Fruit fly (Drosophila melanogaster) whole organism, embryonic: ENCODE data around the gene Atg2.

ENCODE experiments used
- Ada2b ChIP-seq: fragments of 200-800 bp; sonication (Bioruptor generic); IDR thresholded peaks from 2 replicates; pipeline ENCODE4 v1.3.6; 2022; ENCODE audit warnings: missing biosample characterization, missing genetic modification characterization
- Atf6 ChIP-seq: fragments of 200-800 bp; sonication (Bioruptor generic); IDR thresholded peaks from 2 replicates; pipeline ENCODE4 v1.3.6; 2022; ENCODE audit warnings: missing biosample characterization, missing genetic modification characterization
- B-H2 ChIP-seq: fragments of 200-800 bp; sonication (Bioruptor generic); optimal IDR thresholded peaks from 2 replicates; lab custom pipeline; 2018; ENCODE audit warnings: missing biosample characterization, mild to moderate bottlenecking, missing genetic modification characterization
- Bgb ChIP-seq: fragments of 200-800 bp; sonication (Bioruptor generic); IDR thresholded peaks from 2 replicates; pipeline ENCODE4 v1.3.6; 2022; ENCODE audit warnings: missing biosample characterization, missing genetic modification characterization; ENCODE audit not compliant: partially characterized antibody
- CG11456 ChIP-seq: fragments of 200-800 bp; sonication (Bioruptor generic); IDR thresholded peaks from 3 replicates; pipeline ENCODE4 v1.3.6; 2022; ENCODE audit warnings: missing biosample characterization, missing genetic modification characterization
- CG15011 ChIP-seq: fragments of 200-800 bp; sonication (Bioruptor generic); optimal IDR thresholded peaks from 3 replicates; lab custom pipeline; 2018; ENCODE audit warnings: missing biosample characterization, mild to moderate bottlenecking, missing genetic modification characterization
- CG15479 ChIP-seq: fragments of 200-800 bp; sonication (Bioruptor generic); optimal IDR thresholded peaks from 3 replicates; lab custom pipeline; 2019; ENCODE audit warnings: missing biosample characterization, mild to moderate bottlenecking, missing genetic modification characterization, moderate library complexity
- CG17359 ChIP-seq: fragments of 200-800 bp; sonication (Bioruptor generic); optimal IDR thresholded peaks from 3 replicates; lab custom pipeline; 2018; ENCODE audit warnings: missing biosample characterization, mild to moderate bottlenecking, missing genetic modification characterization, moderate library complexity
- CG2875 ChIP-seq: fragments of 200-800 bp; sonication (Bioruptor generic); optimal IDR thresholded peaks from 2 replicates; lab custom pipeline; 2017; ENCODE audit warnings: missing biosample characterization, mild to moderate bottlenecking, missing genetic modification characterization, missing genetic modification reagents
- CG30403 ChIP-seq: fragments of 200-800 bp; sonication (Bioruptor generic); optimal IDR thresholded peaks from 3 replicates; lab custom pipeline; 2016; ENCODE audit warnings: missing biosample characterization, missing genetic modification characterization
- CG4360 ChIP-seq: fragments of 200-800 bp; sonication (Bioruptor generic); IDR thresholded peaks from 2 replicates; pipeline ENCODE4 v1.3.6; 2022; ENCODE audit warnings: missing biosample characterization, missing genetic modification characterization
- CG6175 ChIP-seq: fragments of 200-800 bp; sonication (Bioruptor generic); IDR thresholded peaks from 3 replicates; pipeline ENCODE4 v1.3.6; 2022; ENCODE audit warnings: missing biosample characterization, missing genetic modification characterization
- CG7372 ChIP-seq: fragments of 200-800 bp; sonication (Bioruptor generic); IDR thresholded peaks from 2 replicates; pipeline ENCODE4 v1.3.6; 2022; ENCODE audit warnings: missing biosample characterization, missing genetic modification characterization
- CG7963 ChIP-seq: fragments of 200-800 bp; sonication (Bioruptor generic); IDR thresholded peaks from 3 replicates; pipeline ENCODE4 v1.3.6; 2022; ENCODE audit warnings: missing biosample characterization, missing genetic modification characterization; ENCODE audit not compliant: partially characterized antibody
- CG7987 ChIP-seq: fragments of 200-800 bp; sonication (Bioruptor generic); optimal IDR thresholded peaks from 2 replicates; lab custom pipeline; 2018; ENCODE audit warnings: missing biosample characterization, mild to moderate bottlenecking, missing genetic modification characterization, moderate library complexity
- CG8281 ChIP-seq: fragments of 200-800 bp; sonication (Bioruptor generic); optimal IDR thresholded peaks from 2 replicates; lab custom pipeline; 2018; ENCODE audit warnings: missing biosample characterization, mild to moderate bottlenecking, missing genetic modification characterization, moderate library complexity
- CG9797 ChIP-seq: fragments of 200-800 bp; sonication (Bioruptor generic); optimal IDR thresholded peaks from 3 replicates; lab custom pipeline; 2018; ENCODE audit warnings: missing biosample characterization, mild to moderate bottlenecking, missing genetic modification characterization
- CkIIα-i1 ChIP-seq: fragments of 200-800 bp; sonication (Bioruptor generic); IDR thresholded peaks from 2 replicates; pipeline ENCODE4 v1.3.6; 2022; ENCODE audit warnings: missing biosample characterization, missing genetic modification characterization
- Doc3 ChIP-seq: fragments of 200-800 bp; sonication (Bioruptor generic); IDR thresholded peaks from 3 replicates; pipeline ENCODE4 v1.3.6; 2022; ENCODE audit warnings: missing biosample characterization, missing genetic modification characterization; ENCODE audit not compliant: partially characterized antibody
- Dp ChIP-seq: fragments of 200-800 bp; sonication (Bioruptor generic); optimal IDR thresholded peaks from 2 replicates; lab custom pipeline; 2018; ENCODE audit warnings: missing biosample characterization, mild to moderate bottlenecking, missing genetic modification characterization, moderate library complexity
- Fer3 ChIP-seq: fragments of 200-800 bp; sonication (Bioruptor generic); optimal IDR thresholded peaks from 2 replicates; lab custom pipeline; 2018; ENCODE audit warnings: missing biosample characterization, mild to moderate bottlenecking, missing genetic modification characterization, moderate library complexity
- H2.0 ChIP-seq: fragments of 200-800 bp; sonication (Bioruptor generic); IDR thresholded peaks from 2 replicates; pipeline ENCODE4 v1.3.6; 2022; ENCODE audit warnings: missing biosample characterization, missing genetic modification characterization
- HLH54F ChIP-seq: fragments of 200-800 bp; sonication (Bioruptor generic); optimal IDR thresholded peaks from 3 replicates; lab custom pipeline; 2016; ENCODE audit warnings: missing biosample characterization, missing genetic modification characterization
- MESR4 ChIP-seq: fragments of 200-800 bp; sonication (Bioruptor generic); optimal IDR thresholded peaks from 2 replicates; lab custom pipeline; 2018; ENCODE audit warnings: missing biosample characterization, mild to moderate bottlenecking, missing genetic modification characterization, moderate library complexity
- Neu2 ChIP-seq: fragments of 200-800 bp; sonication (Bioruptor generic); optimal IDR thresholded peaks from 3 replicates; lab custom pipeline; 2016; ENCODE audit warnings: missing biosample characterization, missing genetic modification characterization, borderline replicate concordance
- Nf-YC ChIP-seq: fragments of 200-800 bp; optimal IDR thresholded peaks from 3 replicates; lab custom pipeline; 2019; ENCODE audit warnings: missing biosample characterization, mild to moderate bottlenecking, missing genetic modification characterization, moderate library complexity
- Oaz ChIP-seq: fragments of 200-800 bp; sonication (Bioruptor generic); IDR thresholded peaks from 2 replicates; pipeline ENCODE4 v1.3.6; 2022; ENCODE audit warnings: missing biosample characterization, missing genetic modification characterization
- Pdp1 ChIP-seq, 2 experiments: fragments of 200-800 bp; sonication (Bioruptor generic); optimal IDR thresholded peaks; 3 replicates each; lab custom pipeline; 2016; ENCODE audit warnings: missing biosample characterization in 2 of 2, missing genetic modification characterization in 2 of 2, mild to moderate bottlenecking in 1 of 2, moderate library complexity in 1 of 2
- Spps ChIP-seq: fragments of 200-800 bp; sonication (Bioruptor generic); optimal IDR thresholded peaks from 2 replicates; lab custom pipeline; 2018; ENCODE audit warnings: missing biosample characterization, mild to moderate bottlenecking, missing genetic modification characterization
- amos ChIP-seq: fragments of 200-800 bp; sonication (Bioruptor generic); IDR thresholded peaks from 2 replicates; pipeline ENCODE4 v1.3.6; 2022; ENCODE audit warnings: missing biosample characterization, missing genetic modification characterization; ENCODE audit not compliant: partially characterized antibody
- ase ChIP-seq: fragments of 200-800 bp; sonication (Bioruptor generic); IDR thresholded peaks from 3 replicates; pipeline ENCODE4 v1.3.6; 2022; ENCODE audit warnings: missing biosample characterization, missing genetic modification characterization
- az2 ChIP-seq: fragments of 200-800 bp; sonication (Bioruptor generic); optimal IDR thresholded peaks from 3 replicates; lab custom pipeline; 2016; ENCODE audit warnings: missing biosample characterization, missing genetic modification characterization
- bigmax ChIP-seq: fragments of 200-800 bp; sonication (Bioruptor generic); optimal IDR thresholded peaks from 2 replicates; lab custom pipeline; 2018; ENCODE audit warnings: missing biosample characterization, mild to moderate bottlenecking, missing genetic modification characterization
- br ChIP-seq: fragments of >200 bp; optimal IDR thresholded peaks from 2 replicates; lab custom pipeline; 2017
- chif ChIP-seq, 2 experiments: fragments of 200-800 bp; sonication (Bioruptor generic); optimal IDR thresholded peaks; 3 replicates each; lab custom pipeline; 2016; ENCODE audit warnings: missing biosample characterization in 2 of 2, missing genetic modification characterization in 2 of 2
- dan ChIP-seq: fragments of 200-800 bp; sonication (Bioruptor generic); IDR thresholded peaks from 2 replicates; pipeline ENCODE4 v1.3.6; 2022; ENCODE audit warnings: missing biosample characterization, missing genetic modification characterization
- esg ChIP-seq: fragments of 200-800 bp; sonication (Bioruptor generic); conservative IDR thresholded peaks from 2 replicates; pipeline ENCODE4 v1.3.6; 2022; ENCODE audit warnings: missing biosample characterization, missing genetic modification characterization
- ewg ChIP-seq: fragments of 200-800 bp; sonication (Bioruptor generic); optimal IDR thresholded peaks from 3 replicates; lab custom pipeline; 2017; ENCODE audit warnings: mild to moderate bottlenecking, missing biosample characterization, missing genetic modification reagents, missing genetic modification characterization
- grau ChIP-seq: fragments of 200-800 bp; optimal IDR thresholded peaks from 3 replicates; lab custom pipeline; 2019; ENCODE audit warnings: missing biosample characterization, mild to moderate bottlenecking, missing genetic modification characterization, moderate library complexity
- gro ChIP-seq: fragments of 200-800 bp; sonication (Bioruptor generic); optimal IDR thresholded peaks from 2 replicates; lab custom pipeline; 2016; ENCODE audit warnings: missing biosample characterization, missing genetic modification characterization
- her ChIP-seq: fragments of 200-800 bp; sonication (Bioruptor generic); optimal IDR thresholded peaks from 2 replicates; lab custom pipeline; 2016; ENCODE audit warnings: missing biosample characterization, missing genetic modification characterization
- kah ChIP-seq: fragments of 200-800 bp; sonication (Bioruptor generic); optimal IDR thresholded peaks from 2 replicates; lab custom pipeline; 2018; ENCODE audit warnings: missing biosample characterization, mild to moderate bottlenecking, missing genetic modification characterization
- lbe ChIP-seq: fragments of 200-800 bp; sonication (Bioruptor generic); optimal IDR thresholded peaks from 2 replicates; lab custom pipeline; 2016; ENCODE audit warnings: missing biosample characterization, mild to moderate bottlenecking, missing genetic modification characterization
- lmd ChIP-seq: fragments of 200-800 bp; sonication (Bioruptor generic); IDR thresholded peaks from 2 replicates; pipeline ENCODE4 v1.3.6; 2022; ENCODE audit warnings: missing biosample characterization, missing genetic modification characterization
- lov ChIP-seq, 2 experiments: fragments of 200-800 bp in 1 of 2; fragments of >200 bp in 1 of 2; sonication (Bioruptor generic) in 1 of 2; IDR thresholded peaks in 1 of 2; optimal IDR thresholded peaks in 1 of 2; 2 replicates in 1 of 2; 3 replicates in 1 of 2; pipeline versions ENCODE4 v1.3.6 to Lab custom; 2017 to 2022; ENCODE audit warnings: missing biosample characterization in 1 of 2, missing genetic modification characterization in 1 of 2
- slbo ChIP-seq: fragments of 200-800 bp; sonication (Bioruptor generic); IDR thresholded peaks from 2 replicates; pipeline ENCODE4 v1.3.6; 2022; ENCODE audit warnings: missing biosample characterization, missing genetic modification characterization
- sna ChIP-seq: fragments of 200-800 bp; sonication (Bioruptor generic); IDR thresholded peaks from 2 replicates; pipeline ENCODE4 v1.3.6; 2022; ENCODE audit warnings: missing biosample characterization, missing genetic modification characterization; ENCODE audit not compliant: partially characterized antibody
- sob ChIP-seq: fragments of 200-800 bp; sonication (Bioruptor generic); IDR thresholded peaks from 2 replicates; pipeline ENCODE4 v1.3.6; 2022; ENCODE audit warnings: missing biosample characterization, missing genetic modification characterization
- wdn ChIP-seq: fragments of 200-800 bp; sonication (Bioruptor generic); IDR thresholded peaks from 2 replicates; pipeline ENCODE4 v1.3.6; 2022; ENCODE audit warnings: missing biosample characterization, missing genetic modification characterization
- zfh2 ChIP-seq: fragments of 200-800 bp; sonication (Bioruptor generic); optimal IDR thresholded peaks from 2 replicates; lab custom pipeline; 2016; ENCODE audit warnings: missing biosample characterization, missing genetic modification characterization

The Atg2 gene

dm6 chr3L:2773968-2774461 is at the start of gene Atg2, which contains the start of gene CG12093 (continued):
- TF ChIP-seq bigmax (GFP tag; lab: Kevin White, UChicago) = no peak
- peak; percentile 85 for TF ChIP-seq lbe (GFP tag; lab: Kevin White, UChicago)
- TF ChIP-seq Dp (GFP tag; lab: Kevin White, UChicago) = peak; percentile 41
- TF ChIP-seq chif (GFP tag; optimal IDR thresholded peaks at IDR 0.05; lab: Kevin White, UChicago) = peak; percentile 70 to 79
- peak; percentile 45; the same call in 1 of the 2 replicates for TF ChIP-seq Bgb (GFP tag; lab: Robert Waterston, UW)
- peak; percentile 93 for TF ChIP-seq ase (GFP tag; lab: Robert Waterston, UW)
- TF ChIP-seq Atf6 (GFP tag; lab: Robert Waterston, UW) = peak; percentile 94
- peak; percentile 43 for TF ChIP-seq her (GFP tag; lab: Kevin White, UChicago)
- TF ChIP-seq CG2875 (GFP tag; lab: Kevin White, UChicago) = peak; percentile 75
- TF ChIP-seq CG7987 (GFP tag; lab: Kevin White, UChicago) = peak; percentile 68
- TF ChIP-seq Spps = peak; percentile 68
- peak; percentile 89 for TF ChIP-seq HLH54F (GFP tag; lab: Kevin White, UChicago)
- peak; percentile 89 for TF ChIP-seq CG17359 (tag; lab: Kevin White, UChicago)
- TF ChIP-seq dan (GFP tag; lab: Robert Waterston, UW) = peak; percentile 51; the same call in 1 of the 2 replicates
- peak; percentile 95 for TF ChIP-seq esg
- peak; percentile 76 to 88 for TF ChIP-seq Pdp1 (GFP tag; optimal IDR thresholded peaks at IDR 0.05; lab: Kevin White, UChicago)
- TF ChIP-seq MESR4 (GFP tag; lab: Kevin White, UChicago) = peak; percentile 87
- peak; percentile 94 for TF ChIP-seq grau (tag; lab: Kevin White, UChicago)
- no peak for TF ChIP-seq CG15479 (GFP tag; lab: Kevin White, UChicago)
- peak; percentile 74 for TF ChIP-seq CG8281 (tag; lab: Kevin White, UChicago)
- peak; percentile 82 for TF ChIP-seq CG6175
- peak; percentile 92 for TF ChIP-seq CG7372 (GFP tag; lab: Robert Waterston, UW)
- TF ChIP-seq br (lab: Kevin White, UChicago) = no peak
- TF ChIP-seq H2.0 (GFP tag; lab: Robert Waterston, UW) = peak; percentile 94
- TF ChIP-seq Fer3 = peak; percentile 95
- TF ChIP-seq Oaz (GFP tag; lab: Robert Waterston, UW) = peak; percentile 94
- no peak for TF ChIP-seq CG7963
- TF ChIP-seq lmd (GFP tag; lab: Robert Waterston, UW) = peak; percentile 95
- peak; percentile 94 for TF ChIP-seq wdn (GFP tag; lab: Robert Waterston, UW)
- peak; percentile 89 for TF ChIP-seq Ada2b (GFP tag; lab: Robert Waterston, UW)
- TF ChIP-seq CG4360 = no peak; the same call in 1 of the 2 replicates
- peak; percentile 94 for TF ChIP-seq az2 (GFP tag; lab: Kevin White, UChicago)
- no peak for TF ChIP-seq sna (GFP tag; lab: Robert Waterston, UW)
- TF ChIP-seq Doc3 (GFP tag; lab: Robert Waterston, UW) = no peak
- peak; percentile 89 for TF ChIP-seq kah (GFP tag; lab: Kevin White, UChicago)
- peak; percentile 95 for TF ChIP-seq sob
- TF ChIP-seq CG11456 (GFP tag; lab: Robert Waterston, UW) = peak; percentile 96
- no peak for TF ChIP-seq CkIIα-i1
- TF ChIP-seq CG9797 (GFP tag; lab: Kevin White, UChicago) = peak; percentile 83
- no peak for TF ChIP-seq Neu2 (GFP tag; lab: Kevin White, UChicago)
- peak; percentile 81 for TF ChIP-seq ewg (GFP tag; lab: Kevin White, UChicago)
- peak; percentile 91 for TF ChIP-seq zfh2 (GFP tag; lab: Kevin White, UChicago)
- TF ChIP-seq Nf-YC (tag; lab: Kevin White, UChicago) = peak; percentile 87
- peak; percentile 90 for TF ChIP-seq B-H2 (GFP tag; lab: Kevin White, UChicago)
- peak; percentile 98 for TF ChIP-seq slbo (GFP tag; lab: Robert Waterston, UW)
- no peak for TF ChIP-seq CG15011 (GFP tag; lab: Kevin White, UChicago)
- TF ChIP-seq amos (GFP tag; lab: Robert Waterston, UW) = peak; percentile 24; the same call in 1 of the 2 replicates
- no peak for TF ChIP-seq lov (optimal IDR thresholded peaks at IDR 0.05; lab: Kevin White, UChicago)
- peak; percentile 83; the same call in 1 of the 3 replicates for TF ChIP-seq lov (GFP tag; IDR thresholded peaks at IDR 0.05; lab: Robert Waterston, UW)
- peak; percentile 75 for TF ChIP-seq gro
- TF ChIP-seq CG30403 (GFP tag; lab: Kevin White, UChicago) = peak; percentile 97
